Worm (Caenorhabditis elegans): Measurements from ENCODE around the gene srt-17.

The srt-17 gene

ce11 chrV:636281-636680 lies 11.5 kb upstream of the srt-17 start, which contains the start of gene pals-31:
pals-31 (plus strand) TSS chrV:636581.
- no peak for TF ChIP-seq ceh-100 (GFP tag; IDR thresholded peaks at IDR 0.05)
- no peak for TF ChIP-seq unc-130 (GFP tag; optimal IDR thresholded peaks at IDR 0.05)
- TF ChIP-seq lin-54 (GFP tag; optimal IDR thresholded peaks at IDR 0.05) = no peak
- TF ChIP-seq mcd-1 (GFP tag; IDR thresholded peaks at IDR 0.05) = no peak
- no peak for TF ChIP-seq ZK185.1 (tag; optimal IDR thresholded peaks at IDR 0.05; ENCODE audit: poor library complexity, severe bottlenecking)
- TF ChIP-seq rcor-1 (GFP tag; IDR thresholded peaks at IDR 0.05) = no peak
- TF ChIP-seq egrh-3 (GFP tag; IDR thresholded peaks at IDR 0.05) = no peak
- no peak for TF ChIP-seq hlh-12 (tag; optimal IDR thresholded peaks at IDR 0.05)
- no peak for TF ChIP-seq sea-2 (GFP tag; IDR thresholded peaks at IDR 0.05)
- no peak for TF ChIP-seq mel-28 (tag; optimal IDR thresholded peaks at IDR 0.05; ENCODE audit: borderline replicate concordance)
- TF ChIP-seq egl-44 (GFP tag; IDR thresholded peaks at IDR 0.05) = no peak
- no peak for TF ChIP-seq madf-6 (GFP tag; IDR thresholded peaks at IDR 0.05)
- no peak for TF ChIP-seq rec-8 (tag; optimal IDR thresholded peaks at IDR 0.05)
- no peak for TF ChIP-seq ztf-18 (tag; optimal IDR thresholded peaks at IDR 0.05)
- no peak for TF ChIP-seq mxl-1 (tag; optimal IDR thresholded peaks at IDR 0.05)
- TF ChIP-seq zfh-2 (GFP tag; conservative IDR thresholded peaks at IDR 0.05) = no peak

DNA sequence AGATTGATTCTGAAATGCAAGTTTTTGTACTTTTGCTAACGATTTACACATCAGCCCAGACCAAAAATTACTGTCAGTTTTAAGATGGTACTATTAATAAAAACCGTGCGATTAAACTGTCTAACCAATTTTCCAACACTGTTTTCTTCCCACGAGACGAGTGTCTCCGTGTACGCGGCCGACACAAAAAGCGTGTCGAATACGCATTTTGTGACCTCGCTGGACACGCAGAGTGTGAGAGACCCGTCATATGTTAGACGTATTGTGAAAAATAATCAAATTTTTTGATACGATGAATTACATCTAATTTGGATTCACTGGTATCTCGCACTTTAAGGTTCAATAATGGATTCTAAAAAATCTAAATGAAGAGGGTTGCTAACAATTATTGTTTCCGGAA lies 10.8 kb upstream of the srt-17 start:
- TF ChIP-seq atf-7 (tag; optimal IDR thresholded peaks at IDR 0.05) = no peak
- TF ChIP-seq cebp-2 (GFP tag; IDR thresholded peaks at IDR 0.05) = no peak
- no peak for TF ChIP-seq somi-1 (GFP tag; optimal IDR thresholded peaks at IDR 0.05)
- peak; percentile 63 for TF ChIP-seq dox-1 (GFP tag; IDR thresholded peaks at IDR 0.05)
- no peak for TF ChIP-seq Y95B8A.8 (GFP tag; IDR thresholded peaks at IDR 0.05)
- no peak for TF ChIP-seq nhr-179 (tag; optimal IDR thresholded peaks at IDR 0.05)
- TF ChIP-seq nhr-80 (tag; optimal IDR thresholded peaks at IDR 0.05) = peak; percentile 88
- TF ChIP-seq ama-1 (optimal IDR thresholded peaks at IDR 0.05) = no peak
- TF ChIP-seq ama-1 (GFP tag; optimal IDR thresholded peaks at IDR 0.05) = no peak
- TF ChIP-seq F22D6.2 (tag; optimal IDR thresholded peaks at IDR 0.05) = no peak
- TF ChIP-seq ztf-26 (tag; optimal IDR thresholded peaks at IDR 0.05) = no peak
- TF ChIP-seq Y79H2A.3 (GFP tag; conservative IDR thresholded peaks at IDR 0.05) = no peak
- TF ChIP-seq ceh-27 (GFP tag; optimal IDR thresholded peaks at IDR 0.05) = peak; percentile 13
- TF ChIP-seq aptf-2 (GFP tag; conservative IDR thresholded peaks at IDR 0.05) = no peak
- no peak for TF ChIP-seq attf-6 (GFP tag; IDR thresholded peaks at IDR 0.05)
- no peak for TF ChIP-seq nfya-1 (tag; optimal IDR thresholded peaks at IDR 0.05; ENCODE audit: borderline replicate concordance, insufficient read depth)
- no peak for TF ChIP-seq F52B5.7 (tag; optimal IDR thresholded peaks at IDR 0.05)
- peak; percentile 71 for TF ChIP-seq attf-5 (GFP tag; optimal IDR thresholded peaks at IDR 0.05)
- no peak for TF ChIP-seq athp-1 (tag; optimal IDR thresholded peaks at IDR 0.05)
- no peak for TF ChIP-seq rpc-1 (optimal IDR thresholded peaks at IDR 0.05)
- TF ChIP-seq rpc-1 (tag; optimal IDR thresholded peaks at IDR 0.05) = no peak
- TF ChIP-seq zfh-2 (GFP tag; conservative IDR thresholded peaks at IDR 0.05) = no peak
- no peak for TF ChIP-seq dpff-1 (tag; optimal IDR thresholded peaks at IDR 0.05)
- TF ChIP-seq B0019.2 (GFP tag; conservative IDR thresholded peaks at IDR 0.05) = no peak
- TF ChIP-seq Y56A3A.18 (GFP tag; IDR thresholded peaks at IDR 0.05) = no peak
- TF ChIP-seq F23B12.7 (tag; optimal IDR thresholded peaks at IDR 0.05; ENCODE audit: insufficient read depth) = no peak
- TF ChIP-seq snpc-4 (GFP tag; optimal IDR thresholded peaks at IDR 0.05) = no peak
- peak; percentile 66 to 91 (median 82) for TF ChIP-seq snpc-4 (tag; optimal IDR thresholded peaks at IDR 0.05)
- no peak for TF ChIP-seq mxl-1 (tag; optimal IDR thresholded peaks at IDR 0.05)
- TF ChIP-seq nfya-2 (GFP tag; IDR thresholded peaks at IDR 0.05) = no peak
- no peak for TF ChIP-seq madf-10 (tag; optimal IDR thresholded peaks at IDR 0.05)
- TF ChIP-seq tbx-9 (tag; optimal IDR thresholded peaks at IDR 0.05; ENCODE audit: borderline replicate concordance) = no peak
- TF ChIP-seq ceh-91 (GFP tag; IDR thresholded peaks at IDR 0.05) = no peak
- TF ChIP-seq sdz-38 (tag; optimal IDR thresholded peaks at IDR 0.05) = no peak
- no peak for TF ChIP-seq T07F8.4 (tag; optimal IDR thresholded peaks at IDR 0.05)
- no peak for TF ChIP-seq lin-26 (GFP tag; IDR thresholded peaks at IDR 0.05)
